Worm (Caenorhabditis elegans) whole organism, midembryonic: Measurements from ENCODE around the gene mrpl-21.

ENCODE experiments used
- T22C8.4 ChIP-seq: fragments of 200-800 bp; sonication (Bioruptor generic); IDR thresholded peaks from 2 replicates; pipeline ENCODE4 v1.3.6; 2022; ENCODE audit warnings: missing genetic modification characterization, missing compliant biosample characterization
- cog-1 ChIP-seq: sonication (generic microtip); optimal IDR thresholded peaks from 2 replicates; lab custom pipeline; 2016; ENCODE audit warnings: missing genetic modification characterization, missing compliant biosample characterization
- flt-1 ChIP-seq: fragments of 200-800 bp; sonication (Bioruptor generic); IDR thresholded peaks from 2 replicates; pipeline ENCODE4 v1.3.6; 2022; ENCODE audit warnings: missing genetic modification characterization, missing compliant biosample characterization
- klf-2 ChIP-seq: fragments of 200-800 bp; sonication (Bioruptor generic); conservative IDR thresholded peaks from 2 replicates; pipeline ENCODE4 v1.3.6; 2022; ENCODE audit warnings: missing genetic modification reagents, missing genetic modification characterization, missing compliant biosample characterization
- med-1 ChIP-seq: sonication (generic microtip); optimal IDR thresholded peaks from 2 replicates; lab custom pipeline; 2017; ENCODE audit warnings: missing genetic modification characterization, mild to moderate bottlenecking, missing compliant biosample characterization, antibody characterized with exemption, missing genetic modification reagents; ENCODE audit not compliant: insufficient read depth
- ref-1 ChIP-seq: fragments of 200-800 bp; sonication (Bioruptor generic); conservative IDR thresholded peaks from 2 replicates; pipeline ENCODE4 v1.3.6; 2022; ENCODE audit warnings: missing genetic modification reagents, missing genetic modification characterization, missing compliant biosample characterization
- tab-1 ChIP-seq: fragments of 200-800 bp; sonication (Bioruptor generic); IDR thresholded peaks from 2 replicates; pipeline ENCODE4 v1.3.6; 2022; ENCODE audit warnings: missing genetic modification characterization, missing compliant biosample characterization
- ztf-23 ChIP-seq: fragments of 200-800 bp; sonication (Bioruptor generic); IDR thresholded peaks from 2 replicates; pipeline ENCODE4 v1.3.6; 2022; ENCODE audit warnings: missing genetic modification reagents, missing genetic modification characterization, missing compliant biosample characterization
- ztf-29 ChIP-seq: fragments of 200-800 bp; sonication (Bioruptor generic); IDR thresholded peaks from 2 replicates; pipeline ENCODE4 v1.3.6; 2022; ENCODE audit warnings: missing genetic modification reagents, missing genetic modification characterization, missing compliant biosample characterization

ce11 chrIII:4281955-4282618, 38.7 kb upstream of the mrpl-21 start:
- TF ChIP-seq klf-2 (GFP tag; lab: Robert Waterston, UW) (no peak; the same call in 1 of the 2 replicates), cog-1 (tag; lab: Kevin White, UChicago) (peak; percentile 99), T22C8.4 (GFP tag; lab: Robert Waterston, UW) (no peak), ztf-29 (GFP tag; lab: Robert Waterston, UW) (peak; percentile 35), tab-1 (GFP tag; lab: Robert Waterston, UW) (peak; percentile 76; the same call in 1 of the 2 replicates), med-1 (GFP tag; lab: Kevin White, UChicago) (no peak), flt-1 (GFP tag; lab: Robert Waterston, UW) (peak; percentile 73; the same call in 1 of the 2 replicates), ztf-23 (peak; percentile 59; the same call in 1 of the 2 replicates), ref-1 (0 out of 2 replicates have a peak, but pooled peaks have one; percentile 18)
